Worm (Caenorhabditis elegans): ENCODE results near the gene fbxb-88.
"Not testable (repeated sequence)": the region's sequence is repeated elsewhere in the genome, so short reads cannot be mapped to it uniquely, and the experiment has no call there.

The fbxb-88 gene

ce11 chrII:4866819-4867218 is 39.1 kb upstream of the fbxb-88 start:
- TF ChIP-seq snpc-1.2 (GFP tag; IDR thresholded peaks at IDR 0.05), result 0 out of 2 replicates have a peak, but pooled peaks have one; percentile 23
- TF ChIP-seq set-16 (GFP tag; IDR thresholded peaks at IDR 0.05), result peak; percentile 97

DNA sequence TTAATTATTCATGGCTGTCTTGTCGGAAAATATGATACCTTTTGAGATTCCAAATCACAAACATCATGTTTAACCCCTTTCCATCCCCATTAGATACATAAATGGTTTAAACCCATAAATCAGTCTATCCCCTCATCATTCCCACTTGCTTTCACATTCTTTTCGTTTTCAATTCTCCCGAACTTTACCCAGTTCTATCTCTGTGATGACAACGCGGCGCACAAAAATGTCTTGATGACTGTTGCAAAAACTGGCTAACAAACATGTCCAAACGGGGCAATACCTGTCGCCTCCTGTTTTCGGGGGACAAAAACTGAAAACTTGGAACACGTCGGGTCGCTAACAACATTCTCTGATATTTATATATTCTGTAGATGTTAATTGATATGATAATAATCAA is 38.4 kb upstream of the fbxb-88 start:
- peak; percentile 52; the same call in 1 of the 2 replicates for TF ChIP-seq T26A8.4 (GFP tag; IDR thresholded peaks at IDR 0.05)
- TF ChIP-seq nhr-41 (GFP tag; IDR thresholded peaks at IDR 0.05), result no peak
- peak; percentile 16 for TF ChIP-seq dpl-1 (GFP tag; optimal IDR thresholded peaks at IDR 0.05)
- no peak for TF ChIP-seq sdz-12 (GFP tag; optimal IDR thresholded peaks at IDR 0.05)
- no peak for TF ChIP-seq F49E8.2 (tag; optimal IDR thresholded peaks at IDR 0.05; ENCODE audit: borderline replicate concordance)
- 0 out of 4 replicates have a peak, but pooled peaks of 1 of the 2 experiments have one; percentile 16 for TF ChIP-seq madf-5 (GFP tag; IDR thresholded peaks at IDR 0.05)
- no peak for TF ChIP-seq duxl-1 (tag; optimal IDR thresholded peaks at IDR 0.05; ENCODE audit: poor library complexity)
- TF ChIP-seq vab-7 (GFP tag; IDR thresholded peaks at IDR 0.05), result no peak
- no peak for TF ChIP-seq hmg-1.1 (GFP tag; IDR thresholded peaks at IDR 0.05)
- TF ChIP-seq gei-8 (GFP tag; optimal IDR thresholded peaks at IDR 0.05), result no peak
- no peak for TF ChIP-seq ctbp-1 (GFP tag; IDR thresholded peaks at IDR 0.05)
- no peak for TF ChIP-seq egl-27 (tag; optimal IDR thresholded peaks at IDR 0.05)
- peak; percentile 73 for TF ChIP-seq aha-1 (tag)
- TF ChIP-seq ceh-28 (tag; optimal IDR thresholded peaks at IDR 0.05), result no peak
- peak; percentile 42 for TF ChIP-seq nhr-28 (tag; optimal IDR thresholded peaks at IDR 0.05)
- no peak for TF ChIP-seq snpc-1.2 (GFP tag; IDR thresholded peaks at IDR 0.05)
- TF ChIP-seq lin-29 (GFP tag; IDR thresholded peaks at IDR 0.05), result no peak
- TF ChIP-seq unc-39 (tag; optimal IDR thresholded peaks at IDR 0.05), result no peak
- peak; percentile 71 for TF ChIP-seq hlh-11 (tag; optimal IDR thresholded peaks at IDR 0.05)
- TF ChIP-seq dmd-6 (GFP tag; IDR thresholded peaks at IDR 0.05), result no peak
- TF ChIP-seq nhr-48 (tag; optimal IDR thresholded peaks at IDR 0.05), result peak; percentile 45
- no peak for TF ChIP-seq fkh-10 (GFP tag; optimal IDR thresholded peaks at IDR 0.05)
- peak; percentile 65 for TF ChIP-seq mxl-3 (GFP tag; optimal IDR thresholded peaks at IDR 0.05)
- no peak for TF ChIP-seq spr-1 (tag; optimal IDR thresholded peaks at IDR 0.05)
- TF ChIP-seq ama-1 (optimal IDR thresholded peaks at IDR 0.05), result peak; percentile 82

ce11 chrII:4863357-4863756 is 35.7 kb upstream of the fbxb-88 start, which contains the start of the genes mpst-4 and F11G11.14:
TSS of gene mpst-4 (minus strand) at chrII:4863457.
TSS of gene F11G11.14 (plus strand) at chrII:4863681.
- TF ChIP-seq Y75B8A.6 (GFP tag; IDR thresholded peaks at IDR 0.05) (no peak), nhr-6 (tag; optimal IDR thresholded peaks at IDR 0.05) (no peak), D1046.2 (GFP tag; IDR thresholded peaks at IDR 0.05) (no peak), F26F4.8 (GFP tag; conservative IDR thresholded peaks at IDR 0.05) (no peak), nhr-42 (GFP tag; IDR thresholded peaks at IDR 0.05) (no peak), hlh-11 (tag; optimal IDR thresholded peaks at IDR 0.05) (no peak), spr-1 (tag; optimal IDR thresholded peaks at IDR 0.05) (no peak), lin-39 (tag; optimal IDR thresholded peaks at IDR 0.05) (no peak), nhr-76 (tag; optimal IDR thresholded peaks at IDR 0.05) (no peak), mxl-2 (GFP tag; conservative IDR thresholded peaks at IDR 0.05) (no peak), unc-62 (GFP tag; optimal IDR thresholded peaks at IDR 0.05 in 1 of 2) (no peak), unc-62 (tag; optimal IDR thresholded peaks at IDR 0.05) (no peak), spr-3 (GFP tag; optimal IDR thresholded peaks at IDR 0.05) (no peak), lsy-2 (tag; optimal IDR thresholded peaks at IDR 0.05) (no peak)

DNA sequence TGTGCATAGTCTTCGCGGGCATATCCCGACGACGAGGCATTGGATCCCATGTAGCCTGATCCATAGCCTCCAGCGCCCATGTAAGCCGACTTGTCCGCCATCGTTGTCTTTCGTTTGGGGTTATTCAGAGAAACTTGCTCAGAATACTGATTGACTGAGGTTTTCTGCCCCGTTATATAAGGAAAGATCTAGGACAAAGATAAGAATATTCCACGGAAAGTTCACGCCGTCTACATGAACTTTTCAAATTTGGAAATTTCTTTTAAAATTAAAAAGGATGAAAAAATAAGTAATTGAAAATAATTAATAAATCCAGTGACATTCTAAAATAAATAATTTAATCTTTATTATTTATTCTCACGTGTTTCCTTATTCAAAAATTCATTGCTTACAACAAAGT is 32.6 kb upstream of the fbxb-88 start, which contains the start of the genes nspd-5 and F11G11.4:
Gene nspd-5 (minus strand): TSS at position 101 of the 400 bp plus-strand sequence.
Gene F11G11.4 (plus strand): TSS at position 335 of the 400 bp plus-strand sequence.
- not testable (repeated sequence) for TF ChIP-seq spr-1, mdl-1, lsy-2 (tag; optimal IDR thresholded peaks at IDR 0.05)
